Worm (Caenorhabditis elegans) whole organism, early embryonic: ENCODE data around the gene srv-13.

ENCODE experiments used
- F13C5.2 ChIP-seq: sonication (generic microtip); optimal IDR thresholded peaks from 2 replicates; lab custom pipeline; 2017; ENCODE audit warnings: mild to moderate bottlenecking, missing genetic modification characterization, inconsistent platforms, missing compliant biosample characterization
- aly-1 ChIP-seq: sonication (generic microtip); optimal IDR thresholded peaks from 2 replicates; lab custom pipeline; 2016; ENCODE audit warnings: missing genetic modification characterization, missing compliant biosample characterization
- ama-1 ChIP-seq: fragments of 150-350 bp; optimal IDR thresholded peaks from 2 replicates; lab custom pipeline; 2014
- ets-7 ChIP-seq: sonication (generic microtip); optimal IDR thresholded peaks from 2 replicates; lab custom pipeline; 2016; ENCODE audit warnings: missing genotype, missing genetic modification characterization, missing compliant biosample characterization
- hnd-1 ChIP-seq: sonication (generic microtip); optimal IDR thresholded peaks from 2 replicates; lab custom pipeline; 2016; ENCODE audit warnings: missing genetic modification characterization, missing compliant biosample characterization
- tra-4 ChIP-seq: sonication (generic microtip); optimal IDR thresholded peaks from 2 replicates; lab custom pipeline; 2017; ENCODE audit warnings: missing genetic modification characterization, missing compliant biosample characterization

DNA sequence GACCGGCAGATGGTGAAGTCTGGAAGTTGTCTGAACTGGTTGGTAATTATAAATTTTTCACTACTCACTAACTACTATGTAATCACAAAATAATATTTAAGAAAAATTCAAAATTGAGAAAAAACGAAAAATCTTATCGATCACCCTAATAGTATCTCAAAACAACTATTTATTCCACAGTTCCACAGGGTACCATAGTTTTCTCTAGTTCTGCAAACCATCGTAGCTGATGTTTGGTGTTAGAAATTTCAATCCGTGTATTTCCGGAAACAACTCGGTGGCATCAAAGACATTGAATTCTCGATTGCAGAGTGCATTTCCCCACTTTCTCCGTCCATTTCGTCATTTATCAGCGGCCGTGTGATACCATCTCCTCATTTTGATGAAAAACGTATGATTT lies 36.6 kb downstream of the srv-13 start, which contains the start of gene Y73B6BL.31:
- TF ChIP-seq ama-1 (lab: Kevin White, UChicago) (no peak), F13C5.2 (tag; lab: Kevin White, UChicago) (no peak), ets-7 (no peak), hnd-1 (no peak), aly-1 (tag; lab: Kevin White, UChicago) (no peak), tra-4 (tag; lab: Kevin White, UChicago) (no peak)
